Fruit fly (Drosophila melanogaster) whole organism, embryonic: ENCODE data around the gene kirre.

Source experiments
- Antp ChIP-seq: fragments of 200-800 bp; sonication (Bioruptor generic); optimal IDR thresholded peaks from 3 replicates; lab custom pipeline; 2016; ENCODE audit warnings: missing biosample characterization, missing genetic modification characterization
- Bgb ChIP-seq: fragments of 200-800 bp; sonication (Bioruptor generic); IDR thresholded peaks from 2 replicates; pipeline ENCODE4 v1.3.6; 2022; ENCODE audit warnings: missing biosample characterization, missing genetic modification characterization; ENCODE audit not compliant: partially characterized antibody
- CG10147 ChIP-seq: fragments of 200-800 bp; sonication (Bioruptor generic); optimal IDR thresholded peaks from 2 replicates; lab custom pipeline; 2019; ENCODE audit warnings: missing biosample characterization, mild to moderate bottlenecking, missing genetic modification characterization, moderate library complexity
- CG10274 ChIP-seq: fragments of 200-800 bp; sonication (Bioruptor generic); optimal IDR thresholded peaks from 3 replicates; lab custom pipeline; 2017; ENCODE audit warnings: missing biosample characterization, mild to moderate bottlenecking, missing genetic modification characterization
- CG10543 ChIP-seq: fragments of 200-800 bp; sonication (Bioruptor generic); optimal IDR thresholded peaks from 3 replicates; lab custom pipeline; 2017; ENCODE audit warnings: missing biosample characterization, mild to moderate bottlenecking, missing genetic modification characterization, moderate library complexity
- CG14710 ChIP-seq: fragments of 200-800 bp; sonication (Bioruptor generic); optimal IDR thresholded peaks from 3 replicates; lab custom pipeline; 2019; ENCODE audit warnings: missing biosample characterization, mild to moderate bottlenecking, missing genetic modification characterization, moderate library complexity
- CG17186 ChIP-seq: fragments of 200-800 bp; sonication (Bioruptor generic); optimal IDR thresholded peaks from 3 replicates; lab custom pipeline; 2017; ENCODE audit warnings: missing biosample characterization, missing genetic modification reagents, missing genetic modification characterization
- CG17359 ChIP-seq: fragments of 200-800 bp; sonication (Bioruptor generic); optimal IDR thresholded peaks from 3 replicates; lab custom pipeline; 2018; ENCODE audit warnings: missing biosample characterization, mild to moderate bottlenecking, missing genetic modification characterization, moderate library complexity
- CG17829 ChIP-seq: fragments of 200-800 bp; optimal IDR thresholded peaks from 2 replicates; lab custom pipeline; 2019; ENCODE audit warnings: missing biosample characterization, mild to moderate bottlenecking, missing genetic modification characterization, moderate library complexity
- CG18262 ChIP-seq: fragments of 200-800 bp; optimal IDR thresholded peaks from 3 replicates; lab custom pipeline; 2019; ENCODE audit warnings: missing biosample characterization, mild to moderate bottlenecking, missing genetic modification characterization, moderate library complexity
- CG2116 ChIP-seq: fragments of 200-800 bp; sonication (Bioruptor generic); optimal IDR thresholded peaks from 3 replicates; lab custom pipeline; 2018; ENCODE audit warnings: missing biosample characterization, mild to moderate bottlenecking, missing genetic modification characterization
- CG31224 ChIP-seq: fragments of 200-800 bp; sonication (Bioruptor generic); IDR thresholded peaks from 2 replicates; pipeline ENCODE4 v1.3.6; 2022; ENCODE audit warnings: missing biosample characterization, missing genetic modification characterization
- CG6683 ChIP-seq: fragments of 200-800 bp; sonication (Bioruptor generic); optimal IDR thresholded peaks from 2 replicates; lab custom pipeline; 2017; ENCODE audit warnings: missing biosample characterization, mild to moderate bottlenecking, missing genetic modification characterization, missing genetic modification reagents
- CG8281 ChIP-seq: fragments of 200-800 bp; sonication (Bioruptor generic); optimal IDR thresholded peaks from 2 replicates; lab custom pipeline; 2018; ENCODE audit warnings: missing biosample characterization, mild to moderate bottlenecking, missing genetic modification characterization, moderate library complexity
- CHES-1-like ChIP-seq: fragments of 200-800 bp; sonication (Bioruptor generic); optimal IDR thresholded peaks from 2 replicates; lab custom pipeline; 2016; ENCODE audit warnings: missing biosample characterization, missing genetic modification characterization
- Chrac-16 ChIP-seq: fragments of 200-800 bp; sonication (Bioruptor generic); optimal IDR thresholded peaks from 3 replicates; lab custom pipeline; 2016; ENCODE audit warnings: missing biosample characterization, missing genetic modification characterization
- CoRest ChIP-seq: fragments of 200-800 bp; sonication (Bioruptor generic); optimal IDR thresholded peaks from 3 replicates; lab custom pipeline; 2018; ENCODE audit warnings: missing biosample characterization, mild to moderate bottlenecking, missing genetic modification characterization, moderate library complexity
- Doc2 ChIP-seq: fragments of 200-800 bp; sonication (Bioruptor generic); IDR thresholded peaks from 2 replicates; pipeline ENCODE4 v1.3.6; 2022; ENCODE audit warnings: missing biosample characterization, missing genetic modification characterization
- Fer2 ChIP-seq: fragments of 200-800 bp; sonication (Bioruptor generic); optimal IDR thresholded peaks from 2 replicates; lab custom pipeline; 2018; ENCODE audit warnings: missing biosample characterization, mild to moderate bottlenecking, missing genetic modification characterization, moderate library complexity
- Gug ChIP-seq: fragments of 200-800 bp; sonication (Bioruptor generic); IDR thresholded peaks from 4 replicates; pipeline ENCODE4 v1.3.6; 2022; ENCODE audit warnings: missing biosample characterization, missing genetic modification characterization
- HmgZ ChIP-seq: fragments of 200-800 bp; sonication (Bioruptor generic); optimal IDR thresholded peaks from 2 replicates; lab custom pipeline; 2018; ENCODE audit warnings: missing biosample characterization, mild to moderate bottlenecking, missing genetic modification characterization
- NFAT ChIP-seq: fragments of 200-800 bp; sonication (Bioruptor generic); IDR thresholded peaks from 2 replicates; pipeline ENCODE4 v1.3.6; 2022; ENCODE audit warnings: missing biosample characterization, missing genetic modification characterization
- Nf-YB ChIP-seq: fragments of 200-800 bp; sonication (Bioruptor generic); optimal IDR thresholded peaks from 3 replicates; lab custom pipeline; 2019; ENCODE audit warnings: missing biosample characterization, mild to moderate bottlenecking, missing genetic modification characterization, moderate library complexity
- NfI ChIP-seq: fragments of 200-800 bp; sonication (Bioruptor generic); optimal IDR thresholded peaks from 3 replicates; lab custom pipeline; 2018; ENCODE audit warnings: missing biosample characterization, mild to moderate bottlenecking, missing genetic modification characterization, moderate library complexity
- Poxn ChIP-seq: fragments of 200-800 bp; sonication (Bioruptor generic); IDR thresholded peaks from 2 replicates; pipeline ENCODE4 v1.3.6; 2022; ENCODE audit warnings: missing biosample characterization, missing genetic modification characterization
- Ptx1 ChIP-seq: fragments of 200-800 bp; sonication (Bioruptor generic); IDR thresholded peaks from 2 replicates; pipeline ENCODE4 v1.3.6; 2022; ENCODE audit warnings: missing biosample characterization, missing genetic modification characterization
- Sin3A ChIP-seq: fragments of >200 bp; optimal IDR thresholded peaks from 2 replicates; lab custom pipeline; 2018
- Sox100B ChIP-seq: fragments of 200-800 bp; sonication (Bioruptor generic); optimal IDR thresholded peaks from 3 replicates; lab custom pipeline; 2018; ENCODE audit warnings: missing biosample characterization, mild to moderate bottlenecking, missing genetic modification characterization
- Sry-δ ChIP-seq: fragments of 200-800 bp; sonication (Bioruptor generic); optimal IDR thresholded peaks from 2 replicates; lab custom pipeline; 2016; ENCODE audit warnings: missing biosample characterization, missing genetic modification characterization
- cato ChIP-seq: fragments of 200-800 bp; sonication (Bioruptor generic); optimal IDR thresholded peaks from 2 replicates; lab custom pipeline; 2016; ENCODE audit warnings: missing biosample characterization, missing genetic modification characterization, borderline replicate concordance
- dpn ChIP-seq, 2 experiments: fragments of 200-800 bp; sonication (Bioruptor generic); optimal IDR thresholded peaks; 3 replicates each; lab custom pipeline; 2016; ENCODE audit warnings: missing biosample characterization in 2 of 2, missing genetic modification characterization in 2 of 2
- dysf ChIP-seq: fragments of 200-800 bp; sonication (Bioruptor generic); IDR thresholded peaks from 3 replicates; pipeline ENCODE4 v1.3.6; 2022; ENCODE audit warnings: missing biosample characterization, missing genetic modification characterization
- eve ChIP-seq, 2 experiments: fragments of >200 bp; optimal IDR thresholded peaks; 2 replicates each; lab custom pipeline; 2017; ENCODE audit warnings: missing biosample characterization in 2 of 2, missing genetic modification characterization in 2 of 2
- exex ChIP-seq: fragments of 200-800 bp; sonication (Bioruptor generic); optimal IDR thresholded peaks from 4 replicates; lab custom pipeline; 2018; ENCODE audit warnings: missing biosample characterization, mild to moderate bottlenecking, missing genetic modification characterization, moderate library complexity
- fd96Cb ChIP-seq: fragments of 200-800 bp; sonication (Bioruptor generic); optimal IDR thresholded peaks from 2 replicates; lab custom pipeline; 2018; ENCODE audit warnings: missing biosample characterization, mild to moderate bottlenecking, missing genetic modification characterization, moderate library complexity
- ftz-f1 ChIP-seq: fragments of 200-800 bp; sonication (Bioruptor generic); optimal IDR thresholded peaks from 2 replicates; lab custom pipeline; 2016; ENCODE audit warnings: missing biosample characterization, missing genetic modification characterization
- grau ChIP-seq: fragments of 200-800 bp; optimal IDR thresholded peaks from 3 replicates; lab custom pipeline; 2019; ENCODE audit warnings: missing biosample characterization, mild to moderate bottlenecking, missing genetic modification characterization, moderate library complexity
- her ChIP-seq: fragments of 200-800 bp; sonication (Bioruptor generic); optimal IDR thresholded peaks from 2 replicates; lab custom pipeline; 2016; ENCODE audit warnings: missing biosample characterization, missing genetic modification characterization
- jumu ChIP-seq: fragments of 200-800 bp; sonication (Bioruptor generic); optimal IDR thresholded peaks from 3 replicates; lab custom pipeline; 2016; ENCODE audit warnings: missing biosample characterization, missing genetic modification characterization
- kay ChIP-seq: fragments of 200-800 bp; sonication (Bioruptor generic); optimal IDR thresholded peaks from 2 replicates; lab custom pipeline; 2016; ENCODE audit warnings: missing biosample characterization, missing genetic modification characterization
- lola ChIP-seq, 3 experiments: fragments of >200 bp in 2 of 3; fragments of 200-800 bp in 1 of 3; sonication (Bioruptor generic) in 1 of 3; optimal IDR thresholded peaks; 2 replicates each; lab custom pipeline; 2017 to 2019; ENCODE audit warnings: missing biosample characterization in 3 of 3, missing genetic modification characterization in 3 of 3, mild to moderate bottlenecking in 1 of 3, moderate library complexity in 1 of 3
- pan ChIP-seq, 4 experiments: fragments of >200 bp in 3 of 4; fragments of 200-800 bp in 1 of 4; sonication (Bioruptor generic) in 1 of 4; optimal IDR thresholded peaks in 3 of 4; IDR thresholded peaks in 1 of 4; 2 replicates each; pipeline versions ENCODE4 v1.3.6 to Lab custom; 2017 to 2022; ENCODE audit warnings: missing biosample characterization in 2 of 4, missing genetic modification characterization in 2 of 4, mixed read lengths in 1 of 4
- sima ChIP-seq: fragments of 200-800 bp; sonication (Bioruptor generic); optimal IDR thresholded peaks from 2 replicates; lab custom pipeline; 2016; ENCODE audit warnings: missing biosample characterization, missing genetic modification characterization
- sob ChIP-seq: fragments of 200-800 bp; sonication (Bioruptor generic); IDR thresholded peaks from 2 replicates; pipeline ENCODE4 v1.3.6; 2022; ENCODE audit warnings: missing biosample characterization, missing genetic modification characterization
- stwl ChIP-seq: fragments of 200-800 bp; sonication (Bioruptor generic); optimal IDR thresholded peaks from 3 replicates; lab custom pipeline; 2018; ENCODE audit warnings: missing biosample characterization, mild to moderate bottlenecking, missing genetic modification characterization, moderate library complexity
- sug ChIP-seq: fragments of 200-800 bp; optimal IDR thresholded peaks from 2 replicates; lab custom pipeline; 2019; ENCODE audit warnings: missing biosample characterization, mild to moderate bottlenecking, missing genetic modification characterization, moderate library complexity
- tin ChIP-seq: fragments of 200-800 bp; sonication (Bioruptor generic); optimal IDR thresholded peaks from 3 replicates; lab custom pipeline; 2016; ENCODE audit warnings: missing biosample characterization, missing genetic modification characterization
- unc-4 ChIP-seq: fragments of 200-800 bp; sonication (Bioruptor generic); IDR thresholded peaks from 2 replicates; pipeline ENCODE4 v1.3.6; 2022; ENCODE audit warnings: missing biosample characterization, missing genetic modification characterization; ENCODE audit not compliant: partially characterized antibody
- vvl ChIP-seq: fragments of 200-800 bp; sonication (Bioruptor generic); IDR thresholded peaks from 2 replicates; pipeline ENCODE4 v1.3.6; 2022; ENCODE audit warnings: missing biosample characterization, missing genetic modification characterization
- zfh1 ChIP-seq: fragments of 200-800 bp; sonication (Bioruptor generic); IDR thresholded peaks from 3 replicates; pipeline ENCODE4 v1.3.6; 2022; ENCODE audit warnings: missing biosample characterization, missing genetic modification characterization

Gene kirre

DNA sequence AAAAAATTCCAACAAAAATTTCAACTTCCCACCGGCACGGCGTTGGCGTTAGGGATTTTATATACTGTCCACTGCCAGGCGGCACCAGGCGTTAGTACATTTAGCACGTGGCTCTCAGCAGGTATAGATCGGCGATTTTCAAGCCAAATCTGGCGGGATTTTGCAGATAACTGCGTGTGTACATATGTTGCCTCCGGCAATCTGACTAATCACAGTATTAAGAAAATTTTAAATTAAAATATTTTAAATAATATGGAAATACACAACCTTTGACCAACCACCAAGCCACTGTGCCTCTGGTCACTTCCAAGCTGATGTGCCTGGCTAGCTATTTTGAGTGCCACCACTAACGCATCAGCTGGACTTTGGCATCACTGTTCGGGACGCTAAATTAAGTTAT is 8.1 kb upstream of the kirre start, which contains the start of the genes ttm50 and CG2712 (continued):
- no peak for TF ChIP-seq pan (optimal IDR thresholded peaks at IDR 0.05; lab: Kevin White, UChicago)
- TF ChIP-seq pan (GFP tag; optimal IDR thresholded peaks at IDR 0.05 in 1 of 2, IDR thresholded peaks at IDR 0.05 in 1 of 2) = peak in 1 of 2 experiments; percentile 35
- no peak for TF ChIP-seq Sox100B
- no peak for TF ChIP-seq CG18262 (tag; lab: Kevin White, UChicago)
- no peak for TF ChIP-seq her (GFP tag; lab: Kevin White, UChicago)
- peak; percentile 53; the same call in 1 of the 2 replicates for TF ChIP-seq vvl (GFP tag; lab: Robert Waterston, UW)
- TF ChIP-seq fd96Cb = peak; percentile 33
- TF ChIP-seq sug (tag; lab: Kevin White, UChicago) = peak; percentile 79
- TF ChIP-seq Fer2 (tag; lab: Kevin White, UChicago) = peak; percentile 27
- TF ChIP-seq CG31224 = 0 out of 2 replicates have a peak, but pooled peaks have one; percentile 40
- no peak for TF ChIP-seq sima (GFP tag; lab: Kevin White, UChicago)
- TF ChIP-seq CG10274 = no peak
- peak; percentile 38 for TF ChIP-seq Nf-YB
- TF ChIP-seq sob (GFP tag; lab: Robert Waterston, UW) = peak; percentile 58; the same call in 1 of the 2 replicates
- no peak for TF ChIP-seq eve (GFP tag; optimal IDR thresholded peaks at IDR 0.05; lab: Kevin White, UChicago)
- no peak for TF ChIP-seq CHES-1-like (GFP tag; lab: Kevin White, UChicago)
- peak; percentile 68 for TF ChIP-seq HmgZ (tag; lab: Kevin White, UChicago)
- peak; percentile 70; the same call in 2 of the 3 replicates for TF ChIP-seq dysf (GFP tag; lab: Robert Waterston, UW)
- peak; percentile 81 for TF ChIP-seq CG14710 (tag; lab: Kevin White, UChicago)
- TF ChIP-seq jumu = no peak
- TF ChIP-seq stwl (tag; lab: Kevin White, UChicago) = peak; percentile 14
- TF ChIP-seq CG6683 (GFP tag; lab: Kevin White, UChicago) = peak; percentile 15
- TF ChIP-seq CG10147 (GFP tag; lab: Kevin White, UChicago) = peak; percentile 66
- TF ChIP-seq CoRest (tag; lab: Kevin White, UChicago) = peak; percentile 82
- TF ChIP-seq exex (tag; lab: Kevin White, UChicago) = no peak
- 0 out of 2 replicates have a peak, but pooled peaks have one; percentile 27 for TF ChIP-seq Doc2
- TF ChIP-seq tin (GFP tag; lab: Kevin White, UChicago) = peak; percentile 45
- no peak for TF ChIP-seq kay (GFP tag; lab: Kevin White, UChicago)
- peak; percentile 55 for TF ChIP-seq CG2116
- TF ChIP-seq CG10543 (GFP tag; lab: Kevin White, UChicago) = peak; percentile 81
- peak; percentile 30; the same call in 1 of the 4 replicates for TF ChIP-seq Gug (GFP tag; lab: Robert Waterston, UW)
- TF ChIP-seq Sin3A = peak; percentile 61
- peak; percentile 19 for TF ChIP-seq CG17359 (tag; lab: Kevin White, UChicago)
- TF ChIP-seq grau = peak; percentile 74
- TF ChIP-seq unc-4 (GFP tag; lab: Robert Waterston, UW) = no peak
- peak; percentile 71 for TF ChIP-seq Ptx1 (GFP tag; lab: Robert Waterston, UW)
- peak; percentile 27 for TF ChIP-seq CG8281 (tag; lab: Kevin White, UChicago)
- TF ChIP-seq CG17186 (GFP tag; lab: Kevin White, UChicago) = peak; percentile 94
- TF ChIP-seq zfh1 (GFP tag; lab: Robert Waterston, UW) = no peak
- TF ChIP-seq Bgb = no peak
- peak; percentile 61 for TF ChIP-seq CG17829 (tag; lab: Kevin White, UChicago)
- TF ChIP-seq Poxn (GFP tag; lab: Robert Waterston, UW) = no peak
- no peak for TF ChIP-seq ftz-f1 (GFP tag; lab: Kevin White, UChicago)
- peak; percentile 52 for TF ChIP-seq Chrac-16 (GFP tag; lab: Kevin White, UChicago)
- TF ChIP-seq NfI = peak; percentile 65
- peak; percentile 45 for TF ChIP-seq cato (GFP tag; lab: Kevin White, UChicago)
- peak; percentile 27; the same call in 1 of the 2 replicates for TF ChIP-seq NFAT (GFP tag; lab: Robert Waterston, UW)
- no peak for TF ChIP-seq Antp (GFP tag; lab: Kevin White, UChicago)
- TF ChIP-seq dpn (GFP tag; optimal IDR thresholded peaks at IDR 0.05; lab: Kevin White, UChicago) = peak; percentile 21 to 52
- peak in 1 of 3 experiments; percentile 65 for TF ChIP-seq lola (GFP tag; optimal IDR thresholded peaks at IDR 0.05; lab: Kevin White, UChicago)
- peak; percentile 31 for TF ChIP-seq Sry-δ (GFP tag; lab: Kevin White, UChicago)
